Worm (Caenorhabditis elegans): ENCODE results near the gene D2096.9.

DNA sequence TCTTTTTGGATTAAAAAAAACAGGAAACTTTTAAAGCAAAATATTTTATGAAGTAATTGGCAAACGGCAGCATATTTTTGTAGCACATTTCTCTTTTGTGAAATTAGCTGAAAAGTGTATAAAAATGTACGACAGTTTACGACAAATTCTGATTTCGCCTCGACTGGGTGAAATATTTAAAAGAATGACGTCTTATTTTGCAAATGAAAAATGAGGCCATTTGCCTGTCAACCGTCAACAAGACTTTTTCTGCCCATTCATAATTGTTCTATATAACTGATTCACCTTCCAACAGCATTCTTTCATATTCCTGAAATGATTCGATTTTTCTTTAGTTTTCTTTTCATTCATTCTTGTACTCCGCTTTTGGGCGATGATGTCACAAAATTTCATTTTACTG lies 27.0 kb downstream of the D2096.9 start, which contains the start of the genes F17E9.2 and col-116:
- no peak for TF ChIP-seq elt-3 (tag; optimal IDR thresholded peaks at IDR 0.05)
- no peak for TF ChIP-seq mdl-1 (tag; optimal IDR thresholded peaks at IDR 0.05)
- no peak for TF ChIP-seq nhr-76 (tag; optimal IDR thresholded peaks at IDR 0.05)
- no peak for TF ChIP-seq nhr-77 (tag; optimal IDR thresholded peaks at IDR 0.05)
- no peak for TF ChIP-seq ztf-4 (tag; optimal IDR thresholded peaks at IDR 0.05)
- no peak for TF ChIP-seq nfya-1 (tag; optimal IDR thresholded peaks at IDR 0.05; ENCODE audit: insufficient read depth)
- TF ChIP-seq snpc-4 (tag; optimal IDR thresholded peaks at IDR 0.05) = no peak
- TF ChIP-seq fos-1 (tag; optimal IDR thresholded peaks at IDR 0.05) = no peak
- TF ChIP-seq unc-62 (GFP tag; optimal IDR thresholded peaks at IDR 0.05) = no peak
- TF ChIP-seq pqm-1 (tag; optimal IDR thresholded peaks at IDR 0.05) = no peak
- no peak for TF ChIP-seq tbx-2 (tag; optimal IDR thresholded peaks at IDR 0.05)
- TF ChIP-seq nhr-28 (tag; optimal IDR thresholded peaks at IDR 0.05) = no peak
- TF ChIP-seq R02D3.7 (tag; optimal IDR thresholded peaks at IDR 0.05) = no peak
- TF ChIP-seq aly-2 (tag; optimal IDR thresholded peaks at IDR 0.05) = no peak

Data from whole organism, L3 larva.